Fruit fly (Drosophila melanogaster) S2 (cell line): ENCODE data around the gene CG6996.

Experiments used
- CG8478 ChIP-seq: fragments of >200 bp; optimal IDR thresholded peaks from 2 replicates; lab custom pipeline; 2018
- CTCF ChIP-seq, 2 experiments: fragments of >200 bp; optimal IDR thresholded peaks; 2 replicates each; lab custom pipeline; 2018

dm6 chr3L:20220918-20221317 is 13.6 kb downstream of the CG6996 start:
- no peak for TF ChIP-seq CG8478 (lab: Kevin White, UChicago)
- no peak for TF ChIP-seq CTCF (optimal IDR thresholded peaks at IDR 0.05; lab: Kevin White, UChicago)
